Worm (Caenorhabditis elegans): ENCODE data around the gene fbxa-25.
A peak's percentile ranks its signal among the peaks of the same experiment; 100 is the strongest.
"Not testable (repeated sequence)": the region's sequence is repeated elsewhere in the genome, so short reads cannot be mapped to it uniquely, and the experiment has no call there.

The fbxa-25 gene

DNA sequence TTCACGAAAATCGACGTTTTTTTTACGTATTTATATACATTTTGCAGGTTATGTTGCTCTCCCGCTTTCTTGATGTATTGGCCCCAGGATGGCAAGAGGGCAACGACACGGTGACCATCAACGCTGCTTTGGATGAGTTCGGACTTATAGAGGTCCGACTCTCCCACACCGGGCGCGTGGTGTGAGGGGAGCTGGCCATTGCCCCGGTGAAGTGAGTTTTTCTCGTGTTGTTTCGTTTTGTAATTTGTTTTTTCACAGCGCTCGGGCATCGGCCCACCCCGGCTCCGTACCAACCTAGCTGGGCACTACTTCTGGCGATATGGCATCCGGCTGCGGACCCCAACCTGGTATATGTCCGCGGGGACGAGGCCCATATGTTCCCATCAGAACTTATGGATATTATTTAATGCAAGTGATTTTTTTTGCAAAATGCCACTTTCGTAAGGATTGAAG lies 25.1 kb upstream of the fbxa-25 start, which contains the start of gene Y82E9BR.20:
TSS of gene Y82E9BR.20 (plus strand) at position 51 of the 453 bp plus-strand sequence.
- TF ChIP-seq fkh-6 (tag; optimal IDR thresholded peaks at IDR 0.05), result no peak
- no peak for TF ChIP-seq sox-2 (GFP tag; IDR thresholded peaks at IDR 0.05)
- TF ChIP-seq syd-9 (tag; optimal IDR thresholded peaks at IDR 0.05), result no peak
- no peak for TF ChIP-seq npax-4 (tag; optimal IDR thresholded peaks at IDR 0.05)
- no peak for TF ChIP-seq pha-4 (tag; optimal IDR thresholded peaks at IDR 0.05)
- TF ChIP-seq C38D4.7 (GFP tag; optimal IDR thresholded peaks at IDR 0.05), result no peak
- TF ChIP-seq rnt-1 (tag; optimal IDR thresholded peaks at IDR 0.05), result no peak
- no peak for TF ChIP-seq elt-4 (tag; optimal IDR thresholded peaks at IDR 0.05)
- TF ChIP-seq fkh-10 (GFP tag; optimal IDR thresholded peaks at IDR 0.05), result no peak
- no peak for TF ChIP-seq ceh-9 (tag; optimal IDR thresholded peaks at IDR 0.05)
- no peak for TF ChIP-seq elt-2 (tag; optimal IDR thresholded peaks at IDR 0.05)

DNA sequence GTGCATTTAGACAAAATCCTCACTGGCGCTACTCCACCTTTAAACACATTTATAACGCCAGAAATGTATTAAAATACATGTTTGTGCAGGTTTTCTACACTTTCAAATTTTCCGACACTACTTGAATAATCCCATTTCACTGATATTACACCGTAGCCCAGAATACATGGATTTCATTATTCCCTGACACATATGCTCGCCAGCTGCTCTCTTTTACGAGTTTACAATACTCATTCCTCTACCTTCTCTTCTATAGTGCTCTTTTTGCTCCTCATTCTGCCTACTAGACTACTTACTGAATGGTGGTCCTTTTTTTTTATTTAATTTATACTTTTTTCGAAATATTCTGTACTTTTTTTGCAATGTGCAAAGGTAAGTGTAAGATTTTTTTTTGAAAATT lies 23.3 kb upstream of the fbxa-25 start:
- TF ChIP-seq hlh-8 (tag; optimal IDR thresholded peaks at IDR 0.05) (peak; percentile 69), unc-42 (tag; optimal IDR thresholded peaks at IDR 0.05) (no peak)

DNA sequence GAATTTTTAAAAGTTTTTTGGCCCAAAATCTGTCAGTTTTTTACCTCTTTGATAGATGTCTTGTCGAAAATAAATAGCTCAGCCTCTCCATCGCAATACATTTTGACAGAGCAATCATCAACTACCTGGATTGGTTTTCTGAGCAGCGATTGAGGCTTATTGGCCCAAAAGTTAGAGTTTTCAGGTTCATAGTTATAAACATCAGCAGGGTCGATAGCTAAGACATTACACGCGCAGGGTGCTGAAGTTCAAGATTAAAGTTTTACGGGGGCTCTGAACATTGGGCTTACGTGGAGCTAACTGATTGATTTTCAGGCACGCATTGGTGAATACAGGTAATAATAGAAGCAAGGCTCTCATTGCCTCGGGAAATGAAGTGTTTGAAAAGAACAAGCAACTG lies 10.4 kb upstream of the fbxa-25 start, which contains the start of gene Y82E9BR.9:
TSS of gene Y82E9BR.9 (minus strand) at position 101 of the 400 bp plus-strand sequence.
- TF ChIP-seq che-1 (tag; optimal IDR thresholded peaks at IDR 0.05) (no peak), zip-5 (tag; optimal IDR thresholded peaks at IDR 0.05) (no peak), ztf-16 (tag; optimal IDR thresholded peaks at IDR 0.05) (no peak), K09A11.1 (tag; optimal IDR thresholded peaks at IDR 0.05; ENCODE audit: insufficient read depth) (no peak), sox-2 (GFP tag; IDR thresholded peaks at IDR 0.05) (no peak), ref-2 (tag; optimal IDR thresholded peaks at IDR 0.05) (no peak), pros-1 (tag; optimal IDR thresholded peaks at IDR 0.05) (no peak)

DNA sequence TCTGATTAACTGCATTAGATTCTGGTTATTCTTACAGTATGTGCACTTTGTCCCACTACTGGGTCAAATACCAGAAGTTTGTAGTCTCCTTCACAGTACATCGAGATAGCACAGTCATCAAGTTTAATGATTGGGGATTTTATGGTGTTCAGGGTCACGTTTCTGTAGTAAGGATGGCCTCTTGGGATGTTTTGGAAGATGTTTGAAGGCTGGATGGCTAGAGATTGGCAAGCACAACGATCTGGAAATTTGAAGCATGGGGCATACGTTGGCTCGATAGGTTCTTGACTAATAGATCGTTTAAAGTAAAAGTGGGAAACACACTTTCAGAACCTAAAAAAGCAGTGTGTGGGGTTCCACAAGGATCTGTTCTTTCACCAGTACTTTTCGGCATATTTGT lies 8.7 kb upstream of the fbxa-25 start, which contains the start of gene Y82E9BR.8:
TSS of gene Y82E9BR.8 (minus strand) at position 101 of the 400 bp plus-strand sequence.
- TF ChIP-seq fax-1, zip-5, tbx-2 (tag; optimal IDR thresholded peaks at IDR 0.05): not testable (repeated sequence)

DNA sequence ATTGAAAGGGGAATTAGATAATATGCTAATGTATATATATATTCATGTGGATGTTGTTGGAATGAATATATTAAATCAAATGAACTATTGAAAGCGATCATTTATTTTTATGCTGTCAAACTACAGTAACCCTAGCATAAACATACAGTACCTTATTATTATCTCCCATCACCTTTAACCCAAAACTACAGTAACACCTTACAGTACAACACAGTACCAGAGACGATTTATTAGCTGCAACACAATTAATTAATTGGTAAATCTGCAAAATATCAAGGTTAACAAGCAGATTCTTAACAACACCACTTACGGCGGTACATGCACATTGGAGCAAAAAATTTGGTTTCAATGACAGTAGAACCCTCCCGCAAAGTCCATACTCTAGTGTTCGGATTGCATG lies 6.1 kb upstream of the fbxa-25 start, which contains the start of gene Y82E9BL.1:
TSS of gene Y82E9BL.1 (minus strand) at position 101 of the 400 bp plus-strand sequence.
- no peak for TF ChIP-seq sox-2 (GFP tag; IDR thresholded peaks at IDR 0.05)
- TF ChIP-seq che-1 (tag; optimal IDR thresholded peaks at IDR 0.05), result no peak
- TF ChIP-seq nhr-11 (tag; optimal IDR thresholded peaks at IDR 0.05), result no peak
- no peak for TF ChIP-seq hlh-6 (tag; optimal IDR thresholded peaks at IDR 0.05)
- TF ChIP-seq elt-2 (tag; optimal IDR thresholded peaks at IDR 0.05), result no peak

DNA sequence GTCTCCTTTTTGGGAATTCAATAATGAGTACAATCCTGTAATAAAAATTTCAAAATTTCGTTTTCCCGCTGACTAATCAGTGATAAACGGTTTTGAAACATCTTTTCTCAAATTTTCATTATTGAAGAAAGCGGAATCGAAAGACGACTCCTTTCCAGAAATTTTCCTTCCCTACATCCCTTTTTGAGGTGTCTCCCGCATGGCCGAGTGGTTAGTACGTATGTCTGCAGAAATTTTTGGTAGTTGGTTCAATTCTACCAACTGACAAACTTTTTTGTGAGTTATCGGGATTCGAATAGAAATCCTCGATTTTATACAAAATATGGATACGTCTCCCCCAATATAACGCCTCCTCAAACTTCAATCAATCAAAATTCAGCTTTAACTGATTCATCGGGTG lies 5.3 kb upstream of the fbxa-25 start:
- no peak for TF ChIP-seq ceh-30 (tag; optimal IDR thresholded peaks at IDR 0.05)
- TF ChIP-seq che-1 (tag; optimal IDR thresholded peaks at IDR 0.05), result no peak
- TF ChIP-seq ztf-16 (tag; optimal IDR thresholded peaks at IDR 0.05), result no peak
- TF ChIP-seq ceh-6 (GFP tag; optimal IDR thresholded peaks at IDR 0.05), result no peak

DNA sequence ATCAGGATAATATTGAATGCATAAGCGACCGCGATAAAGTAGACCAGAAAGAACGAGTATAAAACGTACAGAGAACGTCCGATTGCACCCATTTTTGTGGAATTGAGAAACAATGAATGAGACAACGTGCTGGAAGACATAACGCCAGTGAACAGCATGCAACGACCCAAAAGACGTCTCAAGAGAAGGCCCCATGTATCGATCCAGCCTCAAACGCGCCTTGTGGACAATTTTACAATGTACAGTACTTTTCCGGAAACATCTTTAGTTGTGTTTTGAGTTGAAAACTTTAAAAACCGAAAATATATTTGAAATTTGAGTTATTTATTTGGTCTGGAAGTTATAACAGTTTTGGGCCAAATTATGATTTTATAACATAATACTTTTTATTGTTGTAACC lies 1.5 kb upstream of the fbxa-25 start, which contains the start of gene Y82E9BL.3:
TSS of gene Y82E9BL.3 (minus strand) at position 101 of the 400 bp plus-strand sequence.
- TF ChIP-seq sox-4 (tag; optimal IDR thresholded peaks at IDR 0.05) (no peak), ceh-31 (tag; optimal IDR thresholded peaks at IDR 0.05) (no peak), ceh-22 (tag; optimal IDR thresholded peaks at IDR 0.05) (no peak), ceh-48 (tag; optimal IDR thresholded peaks at IDR 0.05) (no peak), C08G9.2 (tag; optimal IDR thresholded peaks at IDR 0.05) (no peak), lim-6 (tag; optimal IDR thresholded peaks at IDR 0.05) (no peak), zip-5 (tag; optimal IDR thresholded peaks at IDR 0.05) (no peak), pha-4 (tag; optimal IDR thresholded peaks at IDR 0.05) (no peak), rnt-1 (tag; optimal IDR thresholded peaks at IDR 0.05) (no peak), hlh-15 (tag; optimal IDR thresholded peaks at IDR 0.05) (no peak), eyg-1 (tag; optimal IDR thresholded peaks at IDR 0.05) (no peak), pha-2 (tag; optimal IDR thresholded peaks at IDR 0.05) (no peak), elt-4 (tag; optimal IDR thresholded peaks at IDR 0.05) (no peak), lin-11 (tag; optimal IDR thresholded peaks at IDR 0.05) (no peak), pat-9 (tag; optimal IDR thresholded peaks at IDR 0.05) (no peak), syd-9 (tag; optimal IDR thresholded peaks at IDR 0.05) (no peak)
